Fruit fly (Drosophila melanogaster) whole organism, embryonic: ENCODE data around the gene Cyp6v1.
A peak's percentile ranks its signal among the peaks of the same experiment; 100 is the strongest.

Experiments used
- Bgb ChIP-seq: fragments of 200-800 bp; sonication (Bioruptor generic); IDR thresholded peaks from 2 replicates; pipeline ENCODE4 v1.3.6; 2022; ENCODE audit warnings: missing biosample characterization, missing genetic modification characterization; ENCODE audit not compliant: partially characterized antibody
- CG10147 ChIP-seq: fragments of 200-800 bp; sonication (Bioruptor generic); optimal IDR thresholded peaks from 2 replicates; lab custom pipeline; 2019; ENCODE audit warnings: missing biosample characterization, mild to moderate bottlenecking, missing genetic modification characterization, moderate library complexity
- CG10321 ChIP-seq: fragments of 200-800 bp; sonication (Bioruptor generic); IDR thresholded peaks from 2 replicates; pipeline ENCODE4 v1.3.6; 2022; ENCODE audit warnings: missing biosample characterization, missing genetic modification characterization
- CG10366 ChIP-seq: fragments of 200-800 bp; sonication (Bioruptor generic); IDR thresholded peaks from 2 replicates; pipeline ENCODE4 v1.3.6; 2022; ENCODE audit warnings: missing biosample characterization, missing genetic modification characterization
- CG10431 ChIP-seq: fragments of 200-800 bp; sonication (Bioruptor generic); optimal IDR thresholded peaks from 3 replicates; lab custom pipeline; 2018; ENCODE audit warnings: missing biosample characterization, mild to moderate bottlenecking, missing genetic modification characterization
- CG11560 ChIP-seq: fragments of 200-800 bp; sonication (Bioruptor generic); IDR thresholded peaks from 3 replicates; pipeline ENCODE4 v1.3.6; 2022; ENCODE audit warnings: missing biosample characterization, missing genetic modification characterization
- CG11723 ChIP-seq: fragments of 200-800 bp; sonication (Bioruptor generic); optimal IDR thresholded peaks from 2 replicates; lab custom pipeline; 2017; ENCODE audit warnings: missing biosample characterization, mild to moderate bottlenecking, missing genetic modification characterization
- CG12219 ChIP-seq: fragments of 200-800 bp; sonication (Bioruptor generic); optimal IDR thresholded peaks from 3 replicates; lab custom pipeline; 2018; ENCODE audit warnings: missing biosample characterization, mild to moderate bottlenecking, missing genetic modification characterization
- CG12659 ChIP-seq: fragments of 200-800 bp; sonication (Bioruptor generic); optimal IDR thresholded peaks from 3 replicates; lab custom pipeline; 2017; ENCODE audit warnings: mild to moderate bottlenecking, missing biosample characterization, missing genetic modification reagents, missing genetic modification characterization
- CG15073 ChIP-seq: fragments of 200-800 bp; sonication (Bioruptor generic); optimal IDR thresholded peaks from 2 replicates; lab custom pipeline; 2016; ENCODE audit warnings: missing biosample characterization, missing genetic modification characterization
- CG17328 ChIP-seq: fragments of 200-800 bp; sonication (Bioruptor generic); IDR thresholded peaks from 2 replicates; pipeline ENCODE4 v1.3.6; 2022; ENCODE audit warnings: missing biosample characterization, missing genetic modification characterization
- CG2129 ChIP-seq: fragments of 200-800 bp; sonication (Bioruptor generic); IDR thresholded peaks from 2 replicates; pipeline ENCODE4 v1.3.6; 2022; ENCODE audit warnings: missing biosample characterization, missing genetic modification characterization; ENCODE audit not compliant: partially characterized antibody
- CG3065 ChIP-seq: fragments of 200-800 bp; sonication (Bioruptor generic); optimal IDR thresholded peaks from 2 replicates; lab custom pipeline; 2016; ENCODE audit warnings: missing biosample characterization, missing genetic modification characterization
- CG32767 ChIP-seq: fragments of 200-800 bp; sonication (Bioruptor generic); IDR thresholded peaks from 2 replicates; pipeline ENCODE4 v1.3.6; 2022; ENCODE audit warnings: missing biosample characterization, missing genetic modification characterization
- CG4282 ChIP-seq: fragments of 200-800 bp; sonication (Bioruptor generic); optimal IDR thresholded peaks from 2 replicates; lab custom pipeline; 2016; ENCODE audit warnings: missing biosample characterization, missing genetic modification characterization
- CG4360 ChIP-seq: fragments of 200-800 bp; sonication (Bioruptor generic); IDR thresholded peaks from 2 replicates; pipeline ENCODE4 v1.3.6; 2022; ENCODE audit warnings: missing biosample characterization, missing genetic modification characterization
- CG4404 ChIP-seq: fragments of 200-800 bp; sonication (Bioruptor generic); IDR thresholded peaks from 2 replicates; pipeline ENCODE4 v1.3.6; 2022; ENCODE audit warnings: missing biosample characterization, missing genetic modification characterization
- CG8765 ChIP-seq: fragments of 200-800 bp; sonication (Bioruptor generic); IDR thresholded peaks from 2 replicates; pipeline ENCODE4 v1.3.6; 2022; ENCODE audit warnings: missing biosample characterization, missing genetic modification characterization
- CG8944 ChIP-seq: fragments of 200-800 bp; sonication (Bioruptor generic); optimal IDR thresholded peaks from 3 replicates; lab custom pipeline; 2016; ENCODE audit warnings: missing biosample characterization, missing genetic modification characterization
- Chrac-16 ChIP-seq: fragments of 200-800 bp; sonication (Bioruptor generic); optimal IDR thresholded peaks from 3 replicates; lab custom pipeline; 2016; ENCODE audit warnings: missing biosample characterization, missing genetic modification characterization
- D ChIP-seq, 2 experiments: fragments of 200-800 bp in 1 of 2; fragments of >200 bp in 1 of 2; sonication (Bioruptor generic) in 1 of 2; optimal IDR thresholded peaks; 2 replicates in 1 of 2; 3 replicates in 1 of 2; lab custom pipeline; 2017; ENCODE audit warnings: mild to moderate bottlenecking in 1 of 2, missing biosample characterization in 1 of 2, missing genetic modification characterization in 1 of 2, missing genetic modification reagents in 1 of 2
- Deaf1 ChIP-seq: fragments of 200-800 bp; optimal IDR thresholded peaks from 3 replicates; lab custom pipeline; 2019; ENCODE audit warnings: missing biosample characterization, mild to moderate bottlenecking, missing genetic modification characterization, moderate library complexity
- Dll ChIP-seq: fragments of 200-800 bp; sonication (Bioruptor generic); IDR thresholded peaks from 4 replicates; pipeline ENCODE4 v1.3.6; 2022; ENCODE audit warnings: missing biosample characterization, missing genetic modification characterization; ENCODE audit not compliant: partially characterized antibody
- Hey ChIP-seq: fragments of 200-800 bp; sonication (Bioruptor generic); optimal IDR thresholded peaks from 3 replicates; lab custom pipeline; 2018; ENCODE audit warnings: missing biosample characterization, mild to moderate bottlenecking, missing genetic modification characterization
- Jarid2 ChIP-seq: fragments of 200-800 bp; sonication (Bioruptor generic); optimal IDR thresholded peaks from 3 replicates; lab custom pipeline; 2017; ENCODE audit warnings: mild to moderate bottlenecking, missing biosample characterization, missing genetic modification reagents, missing genetic modification characterization
- Kr ChIP-seq: fragments of 200-800 bp; sonication (Bioruptor generic); optimal IDR thresholded peaks from 2 replicates; lab custom pipeline; 2017; ENCODE audit warnings: missing biosample characterization, mild to moderate bottlenecking, missing genetic modification characterization
- Lim3 ChIP-seq: fragments of 200-800 bp; sonication (Bioruptor generic); IDR thresholded peaks from 2 replicates; pipeline ENCODE4 v1.3.6; 2022; ENCODE audit warnings: missing biosample characterization, missing genetic modification characterization
- MBD-R2 ChIP-seq: fragments of 200-800 bp; sonication (Bioruptor generic); IDR thresholded peaks from 2 replicates; pipeline ENCODE4 v1.3.6; 2022; ENCODE audit warnings: missing biosample characterization, missing genetic modification characterization
- Mes4 ChIP-seq: fragments of 200-800 bp; sonication (Bioruptor generic); optimal IDR thresholded peaks from 2 replicates; lab custom pipeline; 2016; ENCODE audit warnings: missing biosample characterization, missing genetic modification characterization
- NK7.1 ChIP-seq: fragments of 200-800 bp; sonication (Bioruptor generic); optimal IDR thresholded peaks from 3 replicates; lab custom pipeline; 2016; ENCODE audit warnings: missing biosample characterization, missing genetic modification characterization
- Nf-YB ChIP-seq: fragments of 200-800 bp; sonication (Bioruptor generic); optimal IDR thresholded peaks from 3 replicates; lab custom pipeline; 2019; ENCODE audit warnings: missing biosample characterization, mild to moderate bottlenecking, missing genetic modification characterization, moderate library complexity
- Nf-YC ChIP-seq: fragments of 200-800 bp; optimal IDR thresholded peaks from 3 replicates; lab custom pipeline; 2019; ENCODE audit warnings: missing biosample characterization, mild to moderate bottlenecking, missing genetic modification characterization, moderate library complexity
- NfI ChIP-seq: fragments of 200-800 bp; sonication (Bioruptor generic); optimal IDR thresholded peaks from 3 replicates; lab custom pipeline; 2018; ENCODE audit warnings: missing biosample characterization, mild to moderate bottlenecking, missing genetic modification characterization, moderate library complexity
- Opbp ChIP-seq: fragments of 200-800 bp; sonication (Bioruptor generic); IDR thresholded peaks from 3 replicates; pipeline ENCODE4 v1.3.6; 2022; ENCODE audit warnings: missing biosample characterization, missing genetic modification characterization; ENCODE audit not compliant: partially characterized antibody
- Ravus ChIP-seq: fragments of 200-800 bp; sonication (Bioruptor generic); IDR thresholded peaks from 2 replicates; pipeline ENCODE4 v1.3.6; 2022; ENCODE audit warnings: missing biosample characterization, missing genetic modification characterization
- abd-A ChIP-seq: fragments of 200-800 bp; sonication (Bioruptor generic); optimal IDR thresholded peaks from 3 replicates; lab custom pipeline; 2019; ENCODE audit warnings: missing biosample characterization, mild to moderate bottlenecking, missing genetic modification characterization, moderate library complexity
- ac ChIP-seq: fragments of 200-800 bp; sonication (Bioruptor generic); optimal IDR thresholded peaks from 3 replicates; lab custom pipeline; 2017; ENCODE audit warnings: missing biosample characterization, mild to moderate bottlenecking, missing genetic modification characterization
- aop ChIP-seq: fragments of 200-800 bp; sonication (Bioruptor generic); IDR thresholded peaks from 2 replicates; pipeline ENCODE4 v1.3.6; 2022; ENCODE audit warnings: missing biosample characterization, missing genetic modification characterization
- dati ChIP-seq: fragments of 200-800 bp; sonication (Bioruptor generic); IDR thresholded peaks from 2 replicates; pipeline ENCODE4 v1.3.6; 2022; ENCODE audit warnings: missing biosample characterization, missing genetic modification characterization
- disco-r ChIP-seq: fragments of 200-800 bp; sonication (Bioruptor generic); optimal IDR thresholded peaks from 2 replicates; lab custom pipeline; 2016; ENCODE audit warnings: missing biosample characterization, missing genetic modification characterization
- lmd ChIP-seq: fragments of 200-800 bp; sonication (Bioruptor generic); IDR thresholded peaks from 2 replicates; pipeline ENCODE4 v1.3.6; 2022; ENCODE audit warnings: missing biosample characterization, missing genetic modification characterization
- lov ChIP-seq, 2 experiments: fragments of 200-800 bp in 1 of 2; fragments of >200 bp in 1 of 2; sonication (Bioruptor generic) in 1 of 2; IDR thresholded peaks in 1 of 2; optimal IDR thresholded peaks in 1 of 2; 2 replicates in 1 of 2; 3 replicates in 1 of 2; pipeline versions ENCODE4 v1.3.6 to Lab custom; 2017 to 2022; ENCODE audit warnings: missing biosample characterization in 1 of 2, missing genetic modification characterization in 1 of 2
- maf-S ChIP-seq: fragments of 200-800 bp; sonication (Bioruptor generic); optimal IDR thresholded peaks from 2 replicates; lab custom pipeline; 2016; ENCODE audit warnings: missing biosample characterization, missing genetic modification characterization
- nerfin-2 ChIP-seq: fragments of 200-800 bp; sonication (Bioruptor generic); IDR thresholded peaks from 2 replicates; pipeline ENCODE4 v1.3.6; 2022; ENCODE audit warnings: missing biosample characterization, missing genetic modification characterization; ENCODE audit not compliant: partially characterized antibody
- row ChIP-seq: fragments of 200-800 bp; sonication (Bioruptor generic); IDR thresholded peaks from 3 replicates; pipeline ENCODE4 v1.3.6; 2022; ENCODE audit warnings: missing biosample characterization, missing genetic modification characterization
- sens-2 ChIP-seq: fragments of 200-800 bp; sonication (Bioruptor generic); IDR thresholded peaks from 2 replicates; pipeline ENCODE4 v1.3.6; 2022; ENCODE audit warnings: missing biosample characterization, missing genetic modification characterization
- slbo ChIP-seq: fragments of 200-800 bp; sonication (Bioruptor generic); IDR thresholded peaks from 2 replicates; pipeline ENCODE4 v1.3.6; 2022; ENCODE audit warnings: missing biosample characterization, missing genetic modification characterization
- stwl ChIP-seq: fragments of 200-800 bp; sonication (Bioruptor generic); optimal IDR thresholded peaks from 3 replicates; lab custom pipeline; 2018; ENCODE audit warnings: missing biosample characterization, mild to moderate bottlenecking, missing genetic modification characterization, moderate library complexity
- tin ChIP-seq: fragments of 200-800 bp; sonication (Bioruptor generic); optimal IDR thresholded peaks from 3 replicates; lab custom pipeline; 2016; ENCODE audit warnings: missing biosample characterization, missing genetic modification characterization
- vvl ChIP-seq: fragments of 200-800 bp; sonication (Bioruptor generic); IDR thresholded peaks from 2 replicates; pipeline ENCODE4 v1.3.6; 2022; ENCODE audit warnings: missing biosample characterization, missing genetic modification characterization
- zfh2 ChIP-seq: fragments of 200-800 bp; sonication (Bioruptor generic); optimal IDR thresholded peaks from 2 replicates; lab custom pipeline; 2016; ENCODE audit warnings: missing biosample characterization, missing genetic modification characterization

The Cyp6v1 gene

DNA sequence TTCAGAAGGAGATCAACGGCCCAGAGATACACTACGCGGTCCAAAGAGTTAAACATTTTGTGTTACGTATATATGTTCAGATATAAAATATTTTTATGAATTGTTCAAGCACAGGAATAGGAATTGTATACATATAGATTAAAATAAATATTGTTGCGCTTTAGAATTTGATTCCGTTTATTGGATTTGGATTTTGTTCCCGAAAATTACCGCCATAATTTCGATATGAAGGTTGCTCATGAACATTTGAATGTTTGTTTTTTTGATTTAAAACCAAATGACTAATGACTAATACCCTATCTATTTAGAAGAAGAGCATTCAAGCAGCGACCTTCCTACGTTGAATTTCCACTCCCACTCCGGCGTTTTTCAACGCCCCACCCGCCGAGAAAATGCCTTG is 13.0 kb upstream of the Cyp6v1 start (continued):
- TF ChIP-seq Ravus (GFP tag; lab: Robert Waterston, UW) (no peak), CG32767 (GFP tag; lab: Robert Waterston, UW) (no peak), CG15073 (no peak), CG10147 (no peak), Chrac-16 (GFP tag; lab: Kevin White, UChicago) (peak; percentile 8), Dll (GFP tag; lab: Robert Waterston, UW) (no peak), MBD-R2 (GFP tag; lab: Robert Waterston, UW) (no peak), CG12659 (GFP tag; lab: Kevin White, UChicago) (peak; percentile 21), CG12219 (GFP tag; lab: Kevin White, UChicago) (peak; percentile 9), CG8944 (no peak), CG4282 (no peak), CG3065 (no peak), CG11723 (GFP tag; lab: Kevin White, UChicago) (peak; percentile 25), CG10366 (GFP tag; lab: Robert Waterston, UW) (no peak), Opbp (GFP tag; lab: Robert Waterston, UW) (no peak), lmd (no peak), Kr (GFP tag; lab: Kevin White, UChicago) (no peak), CG4360 (GFP tag; lab: Robert Waterston, UW) (no peak), slbo (GFP tag; lab: Robert Waterston, UW) (no peak), vvl (no peak), tin (peak; percentile 16), Lim3 (GFP tag; lab: Robert Waterston, UW) (no peak), sens-2 (GFP tag; lab: Robert Waterston, UW) (no peak), stwl (tag; lab: Kevin White, UChicago) (no peak), Bgb (no peak), CG11560 (no peak), NfI (GFP tag; lab: Kevin White, UChicago) (no peak), nerfin-2 (no peak), CG2129 (GFP tag; lab: Robert Waterston, UW) (no peak)

- TF ChIP-seq Deaf1 (tag; lab: Kevin White, UChicago) (peak; percentile 29), abd-A (tag; lab: Kevin White, UChicago) (peak; percentile 58), CG10431 (no peak), Hey (tag; lab: Kevin White, UChicago) (peak; percentile 62), maf-S (GFP tag; lab: Kevin White, UChicago) (no peak), Nf-YB (GFP tag; lab: Kevin White, UChicago) (peak; percentile 15), Nf-YC (tag; lab: Kevin White, UChicago) (peak; percentile 52)
Observed at dm6 chrX:20646223-20646622, 10.7 kb upstream of the Cyp6v1 start.

DNA sequence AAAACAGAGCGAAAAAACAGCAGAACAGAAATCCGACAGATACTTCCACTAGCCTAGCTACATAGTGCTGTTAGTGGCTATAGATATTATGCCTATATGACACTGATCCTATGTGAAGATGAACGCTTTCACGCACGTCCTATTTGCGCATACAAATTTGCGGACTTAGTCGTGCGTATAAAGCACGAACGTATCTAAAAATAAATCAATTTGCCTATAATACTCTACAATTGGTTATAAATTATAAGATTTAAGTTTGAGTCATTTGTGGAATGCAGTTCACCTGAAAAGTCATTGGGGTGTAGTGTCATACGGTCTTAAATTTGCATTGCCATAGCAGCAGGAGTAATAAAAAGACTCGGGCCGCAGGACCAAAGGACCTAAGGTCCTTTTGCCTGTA is 4.6 kb upstream of the Cyp6v1 start:
- TF ChIP-seq dati (GFP tag; lab: Robert Waterston, UW) (no peak), lov (optimal IDR thresholded peaks at IDR 0.05; lab: Kevin White, UChicago) (no peak), lov (GFP tag; IDR thresholded peaks at IDR 0.05; lab: Robert Waterston, UW) (no peak), D (optimal IDR thresholded peaks at IDR 0.05; lab: Kevin White, UChicago) (no peak), D (GFP tag; optimal IDR thresholded peaks at IDR 0.05; lab: Kevin White, UChicago) (no peak), zfh2 (GFP tag; lab: Kevin White, UChicago) (no peak), NK7.1 (no peak), Mes4 (GFP tag; lab: Kevin White, UChicago) (no peak), CG17328 (GFP tag; lab: Robert Waterston, UW) (0 out of 2 replicates have a peak, but pooled peaks have one; percentile 19), aop (GFP tag; lab: Robert Waterston, UW) (no peak), CG4404 (GFP tag; lab: Robert Waterston, UW) (no peak), row (GFP tag; lab: Robert Waterston, UW) (peak; percentile 53), ac (GFP tag; lab: Kevin White, UChicago) (no peak), CG8765 (GFP tag; lab: Robert Waterston, UW) (no peak), disco-r (GFP tag; lab: Kevin White, UChicago) (no peak), Jarid2 (GFP tag; lab: Kevin White, UChicago) (no peak), CG10321 (GFP tag; lab: Robert Waterston, UW) (no peak)
